Worm (Caenorhabditis elegans) whole organism, midembryonic: Measurements from ENCODE around the gene C15C8.6.

Experiments
- T22C8.4 ChIP-seq: fragments of 200-800 bp; sonication (Bioruptor generic); IDR thresholded peaks from 2 replicates; pipeline ENCODE4 v1.3.6; 2022; ENCODE audit warnings: missing genetic modification characterization, missing compliant biosample characterization
- flt-1 ChIP-seq: fragments of 200-800 bp; sonication (Bioruptor generic); IDR thresholded peaks from 2 replicates; pipeline ENCODE4 v1.3.6; 2022; ENCODE audit warnings: missing genetic modification characterization, missing compliant biosample characterization
- klf-2 ChIP-seq: fragments of 200-800 bp; sonication (Bioruptor generic); conservative IDR thresholded peaks from 2 replicates; pipeline ENCODE4 v1.3.6; 2022; ENCODE audit warnings: missing genetic modification reagents, missing genetic modification characterization, missing compliant biosample characterization
- ztf-29 ChIP-seq: fragments of 200-800 bp; sonication (Bioruptor generic); IDR thresholded peaks from 2 replicates; pipeline ENCODE4 v1.3.6; 2022; ENCODE audit warnings: missing genetic modification reagents, missing genetic modification characterization, missing compliant biosample characterization

DNA sequence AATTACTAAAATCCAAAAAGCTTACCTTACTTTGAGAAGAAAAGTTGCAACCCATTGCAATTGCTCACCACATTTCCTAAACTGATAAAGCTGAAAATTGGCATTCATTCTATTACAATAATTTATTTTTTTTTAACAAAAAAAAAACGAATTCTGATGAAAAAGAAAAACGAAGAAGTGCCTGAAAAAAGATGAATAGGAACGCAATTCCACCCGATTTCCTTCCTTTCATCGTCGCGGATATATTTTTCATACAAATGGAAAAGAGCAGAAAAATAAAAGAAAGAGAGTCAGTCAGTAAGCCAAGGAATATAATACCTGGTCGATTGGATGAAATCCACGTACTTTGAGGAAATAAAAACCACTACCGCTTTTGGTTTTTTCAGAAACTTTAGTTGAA lies 3.5 kb upstream of the C15C8.6 start, which contains the start of gene gpa-13:
- TF ChIP-seq flt-1 (GFP tag; lab: Robert Waterston, UW) (no peak), ztf-29 (GFP tag; lab: Robert Waterston, UW) (no peak), klf-2 (GFP tag; lab: Robert Waterston, UW) (no peak), T22C8.4 (GFP tag; lab: Robert Waterston, UW) (no peak)
